Fruit fly (Drosophila melanogaster) whole organism, embryonic: ENCODE data around the gene Smu1.

ENCODE experiments used
- ATbp ChIP-seq: fragments of 200-800 bp; sonication (Bioruptor generic); optimal IDR thresholded peaks from 2 replicates; lab custom pipeline; 2017; ENCODE audit warnings: missing biosample characterization, mild to moderate bottlenecking, missing genetic modification characterization, missing genetic modification reagents
- Ada2b ChIP-seq: fragments of 200-800 bp; sonication (Bioruptor generic); IDR thresholded peaks from 2 replicates; pipeline ENCODE4 v1.3.6; 2022; ENCODE audit warnings: missing biosample characterization, missing genetic modification characterization
- Aef1 ChIP-seq: fragments of 200-800 bp; sonication (Bioruptor generic); IDR thresholded peaks from 3 replicates; pipeline ENCODE4 v1.3.6; 2022; ENCODE audit warnings: missing biosample characterization, missing genetic modification characterization
- B-H2 ChIP-seq: fragments of 200-800 bp; sonication (Bioruptor generic); optimal IDR thresholded peaks from 2 replicates; lab custom pipeline; 2018; ENCODE audit warnings: missing biosample characterization, mild to moderate bottlenecking, missing genetic modification characterization
- Blimp-1 ChIP-seq: fragments of 200-800 bp; sonication (Bioruptor generic); optimal IDR thresholded peaks from 3 replicates; lab custom pipeline; 2018; ENCODE audit warnings: missing biosample characterization, missing genetic modification characterization, mild to moderate bottlenecking, moderate library complexity, missing genetic modification reagents
- C15 ChIP-seq: fragments of 200-800 bp; sonication (Bioruptor generic); IDR thresholded peaks from 3 replicates; pipeline ENCODE4 v1.3.6; 2022; ENCODE audit warnings: missing biosample characterization, missing genetic modification characterization
- CG10366 ChIP-seq: fragments of 200-800 bp; sonication (Bioruptor generic); IDR thresholded peaks from 2 replicates; pipeline ENCODE4 v1.3.6; 2022; ENCODE audit warnings: missing biosample characterization, missing genetic modification characterization
- CG11560 ChIP-seq: fragments of 200-800 bp; sonication (Bioruptor generic); IDR thresholded peaks from 3 replicates; pipeline ENCODE4 v1.3.6; 2022; ENCODE audit warnings: missing biosample characterization, missing genetic modification characterization
- CG12071 ChIP-seq: fragments of 200-800 bp; sonication (Bioruptor generic); optimal IDR thresholded peaks from 3 replicates; lab custom pipeline; 2018; ENCODE audit warnings: missing biosample characterization, mild to moderate bottlenecking, missing genetic modification characterization
- CG12219 ChIP-seq: fragments of 200-800 bp; sonication (Bioruptor generic); optimal IDR thresholded peaks from 3 replicates; lab custom pipeline; 2018; ENCODE audit warnings: missing biosample characterization, mild to moderate bottlenecking, missing genetic modification characterization
- CG13296 ChIP-seq: fragments of 200-800 bp; sonication (Bioruptor generic); optimal IDR thresholded peaks from 3 replicates; lab custom pipeline; 2018; ENCODE audit warnings: missing biosample characterization, mild to moderate bottlenecking, missing genetic modification characterization
- CG14441 ChIP-seq: fragments of 200-800 bp; sonication (Bioruptor generic); IDR thresholded peaks from 2 replicates; pipeline ENCODE4 v1.3.6; 2022; ENCODE audit warnings: missing biosample characterization, missing genetic modification characterization
- CG14965 ChIP-seq: fragments of 200-800 bp; sonication (Bioruptor generic); optimal IDR thresholded peaks from 2 replicates; lab custom pipeline; 2016; ENCODE audit warnings: missing biosample characterization, missing genetic modification characterization, borderline replicate concordance
- CG16813 ChIP-seq: fragments of 200-800 bp; sonication (Bioruptor generic); IDR thresholded peaks from 3 replicates; pipeline ENCODE4 v1.3.6; 2022; ENCODE audit warnings: missing biosample characterization, missing genetic modification characterization; ENCODE audit not compliant: partially characterized antibody
- CG18262 ChIP-seq: fragments of 200-800 bp; optimal IDR thresholded peaks from 3 replicates; lab custom pipeline; 2019; ENCODE audit warnings: missing biosample characterization, mild to moderate bottlenecking, missing genetic modification characterization, moderate library complexity
- CG18764 ChIP-seq: fragments of 200-800 bp; sonication (Bioruptor generic); optimal IDR thresholded peaks from 3 replicates; lab custom pipeline; 2016; ENCODE audit warnings: missing biosample characterization, missing genetic modification characterization
- CG2116 ChIP-seq: fragments of 200-800 bp; sonication (Bioruptor generic); optimal IDR thresholded peaks from 3 replicates; lab custom pipeline; 2018; ENCODE audit warnings: missing biosample characterization, mild to moderate bottlenecking, missing genetic modification characterization
- CG2129 ChIP-seq: fragments of 200-800 bp; sonication (Bioruptor generic); IDR thresholded peaks from 2 replicates; pipeline ENCODE4 v1.3.6; 2022; ENCODE audit warnings: missing biosample characterization, missing genetic modification characterization; ENCODE audit not compliant: partially characterized antibody
- CG30403 ChIP-seq: fragments of 200-800 bp; sonication (Bioruptor generic); optimal IDR thresholded peaks from 3 replicates; lab custom pipeline; 2016; ENCODE audit warnings: missing biosample characterization, missing genetic modification characterization
- CG31441 ChIP-seq: fragments of 200-800 bp; sonication (Bioruptor generic); IDR thresholded peaks from 2 replicates; pipeline ENCODE4 v1.3.6; 2022; ENCODE audit warnings: missing biosample characterization, missing genetic modification characterization
- CG32532 ChIP-seq: fragments of 200-800 bp; sonication (Bioruptor generic); IDR thresholded peaks from 2 replicates; pipeline ENCODE4 v1.3.6; 2022; ENCODE audit warnings: missing biosample characterization, missing genetic modification characterization
- CG4424 ChIP-seq: fragments of 200-800 bp; sonication (Bioruptor generic); optimal IDR thresholded peaks from 3 replicates; lab custom pipeline; 2016; ENCODE audit warnings: missing biosample characterization, missing genetic modification characterization
- CG7745 ChIP-seq: fragments of 200-800 bp; sonication (Bioruptor generic); optimal IDR thresholded peaks from 2 replicates; lab custom pipeline; 2018; ENCODE audit warnings: missing biosample characterization, mild to moderate bottlenecking, missing genetic modification characterization, moderate library complexity
- CG8359 ChIP-seq: fragments of 200-800 bp; sonication (Bioruptor generic); optimal IDR thresholded peaks from 2 replicates; lab custom pipeline; 2017; ENCODE audit warnings: missing biosample characterization, mild to moderate bottlenecking, missing genetic modification characterization, borderline replicate concordance
- Chrac-16 ChIP-seq: fragments of 200-800 bp; sonication (Bioruptor generic); optimal IDR thresholded peaks from 3 replicates; lab custom pipeline; 2016; ENCODE audit warnings: missing biosample characterization, missing genetic modification characterization
- Doc3 ChIP-seq: fragments of 200-800 bp; sonication (Bioruptor generic); IDR thresholded peaks from 3 replicates; pipeline ENCODE4 v1.3.6; 2022; ENCODE audit warnings: missing biosample characterization, missing genetic modification characterization; ENCODE audit not compliant: partially characterized antibody
- Drgx ChIP-seq: fragments of 200-800 bp; sonication (Bioruptor generic); IDR thresholded peaks from 2 replicates; pipeline ENCODE4 v1.3.6; 2022; ENCODE audit warnings: missing biosample characterization, missing genetic modification characterization
- Ets65A ChIP-seq: fragments of 200-800 bp; sonication (Bioruptor generic); peaks from one replicate; lab custom pipeline; 2016; ENCODE audit warnings: missing biosample characterization, missing genetic modification characterization
- Hey ChIP-seq: fragments of 200-800 bp; sonication (Bioruptor generic); optimal IDR thresholded peaks from 3 replicates; lab custom pipeline; 2018; ENCODE audit warnings: missing biosample characterization, mild to moderate bottlenecking, missing genetic modification characterization
- Lhr ChIP-seq: fragments of 200-800 bp; sonication (Bioruptor generic); optimal IDR thresholded peaks from 3 replicates; lab custom pipeline; 2017; ENCODE audit warnings: mild to moderate bottlenecking, missing biosample characterization, missing genetic modification reagents, missing genetic modification characterization
- Mrtf ChIP-seq: fragments of 200-800 bp; sonication (Bioruptor generic); IDR thresholded peaks from 3 replicates; pipeline ENCODE4 v1.3.6; 2022; ENCODE audit warnings: missing biosample characterization, missing genetic modification characterization
- NK7.1 ChIP-seq: fragments of 200-800 bp; sonication (Bioruptor generic); optimal IDR thresholded peaks from 3 replicates; lab custom pipeline; 2016; ENCODE audit warnings: missing biosample characterization, missing genetic modification characterization
- TFAM ChIP-seq: fragments of 200-800 bp; sonication (Bioruptor generic); optimal IDR thresholded peaks from 2 replicates; lab custom pipeline; 2017; ENCODE audit warnings: missing biosample characterization, missing genetic modification characterization, inconsistent platforms
- Tbp ChIP-seq: fragments of >200 bp; optimal IDR thresholded peaks from 2 replicates; lab custom pipeline; 2018; ENCODE audit warnings: missing biosample characterization, missing genetic modification characterization
- Usf ChIP-seq: fragments of 200-800 bp; sonication (Bioruptor generic); optimal IDR thresholded peaks from 2 replicates; lab custom pipeline; 2017; ENCODE audit warnings: missing genotype, missing biosample characterization, missing genetic modification characterization
- abd-A ChIP-seq: fragments of 200-800 bp; sonication (Bioruptor generic); optimal IDR thresholded peaks from 3 replicates; lab custom pipeline; 2019; ENCODE audit warnings: missing biosample characterization, mild to moderate bottlenecking, missing genetic modification characterization, moderate library complexity
- cas ChIP-seq: fragments of 200-800 bp; sonication (Bioruptor generic); IDR thresholded peaks from 2 replicates; pipeline ENCODE4 v1.3.6; 2022; ENCODE audit warnings: missing biosample characterization, missing genetic modification characterization
- crp ChIP-seq, 2 experiments: fragments of 200-800 bp; sonication (Bioruptor generic); optimal IDR thresholded peaks; 2 replicates in 1 of 2; 3 replicates in 1 of 2; lab custom pipeline; 2017; ENCODE audit warnings: missing biosample characterization in 2 of 2, missing genetic modification characterization in 2 of 2, mild to moderate bottlenecking in 1 of 2, moderate library complexity in 1 of 2
- dysf ChIP-seq: fragments of 200-800 bp; sonication (Bioruptor generic); IDR thresholded peaks from 3 replicates; pipeline ENCODE4 v1.3.6; 2022; ENCODE audit warnings: missing biosample characterization, missing genetic modification characterization
- eve ChIP-seq, 2 experiments: fragments of >200 bp; optimal IDR thresholded peaks; 2 replicates each; lab custom pipeline; 2017; ENCODE audit warnings: missing biosample characterization in 2 of 2, missing genetic modification characterization in 2 of 2
- hkb ChIP-seq, 2 experiments: fragments of 200-800 bp in 1 of 2; fragments of >200 bp in 1 of 2; sonication (Bioruptor generic) in 1 of 2; IDR thresholded peaks in 1 of 2; optimal IDR thresholded peaks in 1 of 2; 2 replicates each; pipeline versions ENCODE4 v1.3.6 to Lab custom; 2017 to 2022; ENCODE audit warnings: missing biosample characterization in 1 of 2, missing genetic modification characterization in 1 of 2
- insv ChIP-seq, 2 experiments: fragments of 200-800 bp; sonication (Bioruptor generic); optimal IDR thresholded peaks; 3 replicates each; lab custom pipeline; 2016 to 2018; ENCODE audit warnings: missing biosample characterization in 2 of 2, missing genetic modification characterization in 2 of 2
- kay ChIP-seq: fragments of 200-800 bp; sonication (Bioruptor generic); optimal IDR thresholded peaks from 2 replicates; lab custom pipeline; 2016; ENCODE audit warnings: missing biosample characterization, missing genetic modification characterization
- oc ChIP-seq: fragments of 200-800 bp; sonication (Bioruptor generic); optimal IDR thresholded peaks from 2 replicates; lab custom pipeline; 2018; ENCODE audit warnings: missing biosample characterization, mild to moderate bottlenecking, missing genetic modification characterization, moderate library complexity
- scrt ChIP-seq: fragments of 200-800 bp; sonication (Bioruptor generic); optimal IDR thresholded peaks from 2 replicates; lab custom pipeline; 2018; ENCODE audit warnings: missing biosample characterization, mild to moderate bottlenecking, missing genetic modification characterization, moderate library complexity
- sim ChIP-seq: fragments of 200-800 bp; sonication (Bioruptor generic); IDR thresholded peaks from 2 replicates; pipeline ENCODE4 v1.3.6; 2022; ENCODE audit warnings: missing biosample characterization, missing genetic modification characterization
- so ChIP-seq: fragments of 200-800 bp; sonication (Bioruptor generic); IDR thresholded peaks from 3 replicates; pipeline ENCODE4 v1.3.6; 2022; ENCODE audit warnings: missing biosample characterization, missing genetic modification characterization
- tio ChIP-seq: fragments of 200-800 bp; sonication (Bioruptor generic); optimal IDR thresholded peaks from 2 replicates; lab custom pipeline; 2017; ENCODE audit warnings: missing biosample characterization, missing genetic modification characterization, inconsistent platforms
- unpg ChIP-seq: fragments of 200-800 bp; sonication (Bioruptor generic); optimal IDR thresholded peaks from 3 replicates; lab custom pipeline; 2018; ENCODE audit warnings: missing biosample characterization, mild to moderate bottlenecking, missing genetic modification characterization, moderate library complexity

Gene Smu1

DNA sequence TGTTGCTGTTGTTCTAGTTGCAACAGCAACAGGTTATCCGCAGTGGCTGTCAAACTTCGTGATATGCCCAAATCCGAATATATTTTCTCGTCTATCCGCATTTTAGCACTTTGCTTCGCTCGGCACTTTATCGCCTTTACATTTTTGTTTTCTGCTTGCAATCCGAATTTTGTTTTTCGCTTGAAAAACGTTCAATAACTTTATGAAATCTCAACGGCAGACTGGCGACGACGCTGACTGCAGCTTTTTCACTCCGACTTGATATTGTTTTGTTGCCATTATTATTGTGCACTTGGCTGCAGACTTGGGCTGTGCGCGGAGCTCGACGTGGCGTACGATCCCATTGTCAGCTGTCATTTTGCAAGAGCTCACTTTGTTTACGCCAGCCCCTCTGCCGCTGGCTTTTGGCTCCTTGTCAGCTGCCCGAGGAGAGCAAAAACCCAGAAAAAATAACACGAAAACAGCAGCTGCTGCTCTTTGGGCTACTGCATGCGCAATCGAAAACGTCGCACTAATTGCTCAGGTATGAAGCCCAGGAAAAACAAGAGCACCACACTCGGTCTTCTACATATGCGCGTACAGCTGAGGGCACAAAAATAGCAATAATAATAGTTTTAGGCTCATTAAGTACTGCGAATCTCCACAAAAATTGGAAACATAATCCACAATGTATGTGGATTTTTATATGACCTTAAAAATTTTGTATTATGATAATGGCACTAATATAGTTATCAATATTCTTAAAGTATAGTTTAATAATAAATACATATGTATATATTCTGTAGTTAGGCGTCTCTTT is 5.2 kb upstream of the Smu1 start (continued):
- TF ChIP-seq CG11560 (no peak), CG14965 (GFP tag; lab: Kevin White, UChicago) (no peak), kay (GFP tag; lab: Kevin White, UChicago) (no peak), CG30403 (no peak), cas (no peak), Ada2b (GFP tag; lab: Robert Waterston, UW) (no peak), Tbp (GFP tag; lab: Kevin White, UChicago) (no peak), Drgx (GFP tag; lab: Robert Waterston, UW) (peak; percentile 51), CG32532 (GFP tag; lab: Robert Waterston, UW) (no peak), Lhr (GFP tag; lab: Kevin White, UChicago) (no peak), CG7745 (tag; lab: Kevin White, UChicago) (no peak), Chrac-16 (GFP tag; lab: Kevin White, UChicago) (no peak), CG31441 (0 out of 2 replicates have a peak, but pooled peaks have one; percentile 15), CG10366 (GFP tag; lab: Robert Waterston, UW) (no peak), crp (GFP tag; optimal IDR thresholded peaks at IDR 0.05; lab: Kevin White, UChicago) (no peak), Aef1 (GFP tag; lab: Robert Waterston, UW) (no peak), Doc3 (GFP tag; lab: Robert Waterston, UW) (no peak), unpg (GFP tag; lab: Kevin White, UChicago) (peak; percentile 8), CG2129 (GFP tag; lab: Robert Waterston, UW) (no peak), scrt (GFP tag; lab: Kevin White, UChicago) (no peak), CG8359 (GFP tag; lab: Kevin White, UChicago) (no peak), CG13296 (no peak), Blimp-1 (no peak), dysf (GFP tag; lab: Robert Waterston, UW) (no peak), eve (GFP tag; optimal IDR thresholded peaks at IDR 0.05; lab: Kevin White, UChicago) (no peak), Ets65A (GFP tag; lab: Kevin White, UChicago) (no peak), tio (no peak), hkb (optimal IDR thresholded peaks at IDR 0.05; lab: Kevin White, UChicago) (no peak), hkb (GFP tag; IDR thresholded peaks at IDR 0.05; lab: Robert Waterston, UW) (no peak), CG14441 (GFP tag; lab: Robert Waterston, UW) (0 out of 2 replicates have a peak, but pooled peaks have one; percentile 5), Hey (tag; lab: Kevin White, UChicago) (no peak), CG18764 (GFP tag; lab: Kevin White, UChicago) (no peak), C15 (no peak), abd-A (no peak), so (GFP tag; lab: Robert Waterston, UW) (no peak), oc (tag; lab: Kevin White, UChicago) (no peak), ATbp (GFP tag; lab: Kevin White, UChicago) (no peak), CG12071 (GFP tag; lab: Kevin White, UChicago) (no peak), CG2116 (no peak), CG4424 (GFP tag; lab: Kevin White, UChicago) (peak; percentile 11), CG18262 (tag; lab: Kevin White, UChicago) (peak; percentile 16), sim (no peak), NK7.1 (no peak), TFAM (no peak), CG12219 (no peak), Usf (GFP tag; lab: Kevin White, UChicago) (no peak), insv (GFP tag; optimal IDR thresholded peaks at IDR 0.05; lab: Kevin White, UChicago) (no peak), Mrtf (no peak), B-H2 (GFP tag; lab: Kevin White, UChicago) (no peak), CG16813 (GFP tag; lab: Robert Waterston, UW) (no peak)
